Worm (Caenorhabditis elegans) whole organism, L3 larva: ENCODE measurements around the gene ZK1073.2.
A peak's percentile ranks its signal among the peaks of the same experiment; 100 is the strongest.
"Not testable (repeated sequence)": the region's sequence is repeated elsewhere in the genome, so short reads cannot be mapped to it uniquely, and the experiment has no call there.

Experiments
- R02D3.7 ChIP-seq: fragments of 150-350 bp; optimal IDR thresholded peaks from 2 replicates; lab custom pipeline; 2014; ENCODE audit warnings: missing biosample characterization, missing genetic modification characterization
- ZK546.5 ChIP-seq: sonication (generic microtip); optimal IDR thresholded peaks from 2 replicates; lab custom pipeline; 2017; ENCODE audit warnings: missing biosample characterization, missing genetic modification characterization
- aly-2 ChIP-seq: fragments of 150-350 bp; optimal IDR thresholded peaks from 2 replicates; lab custom pipeline; 2014; ENCODE audit warnings: missing biosample characterization, missing genetic modification characterization
- ceh-16 ChIP-seq: sonication (generic microtip); optimal IDR thresholded peaks from 2 replicates; lab custom pipeline; 2017; ENCODE audit warnings: missing biosample characterization, missing genetic modification characterization
- ceh-9 ChIP-seq: sonication (generic microtip); optimal IDR thresholded peaks from 2 replicates; lab custom pipeline; 2018; ENCODE audit warnings: missing biosample characterization, missing genetic modification characterization
- daf-12 ChIP-seq: fragments of 150-350 bp; optimal IDR thresholded peaks from 2 replicates; lab custom pipeline; 2014; ENCODE audit warnings: missing biosample characterization, missing genetic modification reagents, missing genetic modification characterization
- egl-27 ChIP-seq: sonication (generic microtip); optimal IDR thresholded peaks from 4 replicates; lab custom pipeline; 2017; ENCODE audit warnings: missing biosample characterization, missing genetic modification reagents, missing genetic modification characterization
- egl-5 ChIP-seq: fragments of 150-350 bp; optimal IDR thresholded peaks from 2 replicates; lab custom pipeline; 2017; ENCODE audit warnings: missing biosample characterization, missing genetic modification reagents, missing genetic modification characterization, inconsistent platforms
- elt-2 ChIP-seq: sonication (generic microtip); optimal IDR thresholded peaks from 2 replicates; lab custom pipeline; 2016; ENCODE audit warnings: missing genetic modification reagents, mild to moderate bottlenecking, missing genetic modification characterization, missing compliant biosample characterization
- fkh-2 ChIP-seq: fragments of 150-350 bp; optimal IDR thresholded peaks from 2 replicates; lab custom pipeline; 2014; ENCODE audit warnings: missing biosample characterization, missing genetic modification reagents, missing genetic modification characterization
- jun-1 ChIP-seq: fragments of 150-350 bp; optimal IDR thresholded peaks from 2 replicates; lab custom pipeline; 2014; ENCODE audit warnings: missing biosample characterization, missing genetic modification reagents, missing genetic modification characterization
- lin-15B ChIP-seq: fragments of 150-350 bp; optimal IDR thresholded peaks from 2 replicates; lab custom pipeline; 2014; ENCODE audit warnings: missing biosample characterization, missing genetic modification characterization
- lin-39 ChIP-seq: fragments of 150-350 bp; optimal IDR thresholded peaks from 2 replicates; lab custom pipeline; 2018; ENCODE audit warnings: missing biosample characterization, missing genetic modification reagents, missing genetic modification characterization
- lsy-12 ChIP-seq: sonication (generic microtip); optimal IDR thresholded peaks from 2 replicates; lab custom pipeline; 2016; ENCODE audit warnings: mild to moderate bottlenecking, missing genetic modification characterization, missing compliant biosample characterization
- mdl-1 ChIP-seq: fragments of 150-350 bp; optimal IDR thresholded peaks from 2 replicates; lab custom pipeline; 2014; ENCODE audit warnings: missing biosample characterization, missing genetic modification characterization
- mml-1 ChIP-seq: fragments of 150-350 bp; sonication (generic microtip); optimal IDR thresholded peaks from 3 replicates; lab custom pipeline; 2014; ENCODE audit warnings: missing biosample characterization, missing genetic modification characterization
- nfya-1 ChIP-seq: sonication (generic microtip); optimal IDR thresholded peaks from 2 replicates; lab custom pipeline; 2017; ENCODE audit warnings: missing genetic modification characterization, mild to moderate bottlenecking, missing compliant biosample characterization, antibody characterized with exemption, moderate library complexity; ENCODE audit not compliant: insufficient read depth
- nhr-11 ChIP-seq: fragments of 150-350 bp; optimal IDR thresholded peaks from 2 replicates; lab custom pipeline; 2014; ENCODE audit warnings: missing biosample characterization, missing genetic modification characterization
- nhr-12 ChIP-seq: fragments of 150-350 bp; optimal IDR thresholded peaks from 2 replicates; lab custom pipeline; 2014; ENCODE audit warnings: missing biosample characterization, missing genetic modification characterization
- nhr-237 ChIP-seq: fragments of 150-350 bp; optimal IDR thresholded peaks from 2 replicates; lab custom pipeline; 2014; ENCODE audit warnings: missing biosample characterization, missing genetic modification characterization
- nhr-25 ChIP-seq: sonication (generic microtip); optimal IDR thresholded peaks from 2 replicates; lab custom pipeline; 2017; ENCODE audit warnings: missing biosample characterization, missing genetic modification characterization
- nhr-67 ChIP-seq: fragments of 150-350 bp; optimal IDR thresholded peaks from 2 replicates; lab custom pipeline; 2014; ENCODE audit warnings: missing biosample characterization, missing genetic modification characterization
- nhr-76 ChIP-seq: fragments of 150-350 bp; sonication (generic microtip); optimal IDR thresholded peaks from 5 replicates; lab custom pipeline; 2014; ENCODE audit warnings: missing biosample characterization, missing genetic modification characterization
- nhr-77 ChIP-seq: fragments of 150-350 bp; optimal IDR thresholded peaks from 2 replicates; lab custom pipeline; 2014; ENCODE audit warnings: missing biosample characterization, missing genetic modification characterization
- pqm-1 ChIP-seq: fragments of 150-350 bp; optimal IDR thresholded peaks from 2 replicates; lab custom pipeline; 2017; ENCODE audit warnings: missing biosample characterization, missing genetic modification characterization, inconsistent platforms
- sea-2 ChIP-seq: fragments of 150-350 bp; sonication (generic microtip); optimal IDR thresholded peaks from 4 replicates; lab custom pipeline; 2014; ENCODE audit warnings: missing biosample characterization, missing genetic modification reagents, missing genetic modification characterization
- skn-1 ChIP-seq: fragments of 150-350 bp; optimal IDR thresholded peaks from 2 replicates; lab custom pipeline; 2014; ENCODE audit warnings: missing biosample characterization, missing genetic modification characterization
- snpc-4 ChIP-seq: fragments of 150-350 bp; optimal IDR thresholded peaks from 2 replicates; lab custom pipeline; 2014; ENCODE audit warnings: missing biosample characterization, missing genetic modification characterization
- unc-39 ChIP-seq: sonication (generic microtip); optimal IDR thresholded peaks from 4 replicates; lab custom pipeline; 2017; ENCODE audit warnings: missing biosample characterization, missing genetic modification characterization
- unc-62 ChIP-seq: fragments of 150-350 bp; sonication (generic microtip); optimal IDR thresholded peaks from 4 replicates; lab custom pipeline; 2014; ENCODE audit warnings: missing biosample characterization, missing genetic modification reagents, missing genetic modification characterization
- ztf-4 ChIP-seq: fragments of 150-350 bp; optimal IDR thresholded peaks from 2 replicates; lab custom pipeline; 2014; ENCODE audit warnings: missing biosample characterization, missing genetic modification characterization

Gene ZK1073.2

ce11 chrX:16056404-16056803 is 47.1 kb upstream of the ZK1073.2 start (continued):
- TF ChIP-seq lsy-12 (tag; lab: Kevin White, UChicago) = peak; percentile 92
- peak; percentile 40 for TF ChIP-seq nhr-12 (tag; lab: Kevin White, UChicago)
- peak; percentile 82 for TF ChIP-seq nhr-76 (tag; lab: Kevin White, UChicago)
- TF ChIP-seq lin-15B (tag; lab: Kevin White, UChicago) = peak; percentile 31

ce11 chrX:16058845-16059244 is 44.7 kb upstream of the ZK1073.2 start, which contains the start of gene T27A8.2:
T27A8.2 (minus strand) TSS chrX:16058945.
- TF ChIP-seq nhr-76 (tag; lab: Kevin White, UChicago) = no peak
- TF ChIP-seq nhr-77 (tag; lab: Kevin White, UChicago) = no peak
- TF ChIP-seq pqm-1 (tag; lab: Kevin White, UChicago) = no peak
- TF ChIP-seq skn-1 = no peak
- no peak for TF ChIP-seq nhr-25 (tag; lab: Kevin White, UChicago)
- no peak for TF ChIP-seq sea-2 (GFP tag; lab: Kevin White, UChicago)
- TF ChIP-seq unc-39 (tag; lab: Kevin White, UChicago) = no peak
- no peak for TF ChIP-seq ztf-4
- no peak for TF ChIP-seq aly-2 (tag; lab: Kevin White, UChicago)
- no peak for TF ChIP-seq mml-1 (tag; lab: Kevin White, UChicago)
- no peak for TF ChIP-seq lin-39 (tag; lab: Kevin White, UChicago)
- TF ChIP-seq egl-27 (tag; lab: Kevin White, UChicago) = no peak
- TF ChIP-seq jun-1 (tag; lab: Kevin White, UChicago) = no peak
- TF ChIP-seq ZK546.5 = no peak
- no peak for TF ChIP-seq nhr-11 (tag; lab: Kevin White, UChicago)

ce11 chrX:16062385-16062784 is 41.1 kb upstream of the ZK1073.2 start, which contains the start of gene T27A8.3:
T27A8.3 (plus strand) TSS chrX:16062685.
- TF ChIP-seq lin-39 (tag; lab: Kevin White, UChicago); sea-2 (GFP tag; lab: Kevin White, UChicago); ceh-16 (tag; lab: Kevin White, UChicago): not testable (repeated sequence)

- no peak for TF ChIP-seq egl-5 (tag; lab: Kevin White, UChicago)
- TF ChIP-seq R02D3.7 = no peak
- TF ChIP-seq nhr-77 (tag; lab: Kevin White, UChicago) = no peak
Measured at ce11 chrX:16067984-16068383, 35.5 kb upstream of the ZK1073.2 start.

ce11 chrX:16072595-16072994 is 30.9 kb upstream of the ZK1073.2 start, which contains the start of gene col-187:
col-187 (plus strand) TSS chrX:16072895.
- no peak for TF ChIP-seq mdl-1 (tag; lab: Kevin White, UChicago)
- no peak for TF ChIP-seq egl-27 (tag; lab: Kevin White, UChicago)
- TF ChIP-seq lsy-12 (tag; lab: Kevin White, UChicago) = no peak
- TF ChIP-seq R02D3.7 = no peak
- no peak for TF ChIP-seq nhr-67
- no peak for TF ChIP-seq mml-1 (tag; lab: Kevin White, UChicago)
- no peak for TF ChIP-seq fkh-2 (tag; lab: Kevin White, UChicago)
- no peak for TF ChIP-seq pqm-1 (tag; lab: Kevin White, UChicago)
- no peak for TF ChIP-seq elt-2 (tag; lab: Kevin White, UChicago)
- no peak for TF ChIP-seq unc-39 (tag; lab: Kevin White, UChicago)
- TF ChIP-seq, all 47 proteins: peak for 0

- TF ChIP-seq aly-2 (tag; lab: Kevin White, UChicago) (no peak), skn-1 (no peak), nfya-1 (no peak), mdl-1 (tag; lab: Kevin White, UChicago) (no peak), snpc-4 (tag; lab: Kevin White, UChicago) (no peak), nhr-12 (tag; lab: Kevin White, UChicago) (no peak), unc-39 (tag; lab: Kevin White, UChicago) (no peak), daf-12 (no peak), nhr-237 (no peak), ZK546.5 (no peak), ceh-9 (no peak), unc-62 (GFP tag; lab: Kevin White, UChicago) (no peak), ztf-4 (no peak)
- TF ChIP-seq, all 47 proteins: peak for 0
Measured at ce11 chrX:16076470-16076869, 27.0 kb upstream of the ZK1073.2 start, which contains the start of gene C30F2.4. C30F2.4 (minus strand) TSS chrX:16076570.
